Worm (Caenorhabditis elegans) whole organism, L4/young adult: ENCODE results near the gene srd-1.

Source experiments
- W03F9.2 ChIP-seq: fragments of 150-350 bp; optimal IDR thresholded peaks from 2 replicates; lab custom pipeline; 2014; ENCODE audit warnings: missing biosample characterization, missing genetic modification characterization
- dao-5 ChIP-seq: sonication (generic microtip); optimal IDR thresholded peaks from 2 replicates; lab custom pipeline; 2016; ENCODE audit warnings: missing genotype, missing genetic modification characterization, moderate library complexity, missing compliant biosample characterization
- him-1 ChIP-seq: sonication (generic microtip); optimal IDR thresholded peaks from 2 replicates; lab custom pipeline; 2016; ENCODE audit warnings: missing genotype, missing genetic modification reagents, missing genetic modification characterization, missing compliant biosample characterization

ce11 chrII:10203765-10204164 lies 21.2 kb upstream of the srd-1 start:
- TF ChIP-seq him-1 (tag; lab: Kevin White, UChicago) (no peak), W03F9.2 (tag; lab: Kevin White, UChicago) (no peak), dao-5 (tag; lab: Kevin White, UChicago) (no peak)
